Fruit fly (Drosophila melanogaster): ENCODE results near the gene Acbp4.

DNA sequence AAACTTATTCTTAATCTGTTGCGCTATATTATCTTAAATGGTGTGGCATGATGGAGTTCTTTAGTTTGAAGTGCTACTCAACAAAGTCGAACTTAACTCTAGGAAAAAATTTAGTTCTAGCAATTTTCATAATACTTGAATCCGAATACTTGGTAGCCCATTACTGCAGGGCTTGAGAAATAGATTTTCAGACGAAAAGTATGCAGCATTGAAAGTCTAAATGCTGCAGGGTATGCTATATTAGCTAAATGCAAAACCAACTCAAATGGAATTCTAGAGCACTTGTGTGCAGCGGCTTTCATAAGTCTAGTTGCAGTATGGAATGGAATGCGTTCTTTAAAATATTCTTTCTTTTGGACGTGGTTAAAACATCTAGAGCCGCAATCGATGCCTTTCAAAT is 15.2 kb upstream of the Acbp4 start:
- TF ChIP-seq h (optimal IDR thresholded peaks at IDR 0.05) (no peak), ttk (optimal IDR thresholded peaks at IDR 0.05) (no peak), Myc (optimal IDR thresholded peaks at IDR 0.05) (no peak), psq (optimal IDR thresholded peaks at IDR 0.05) (no peak)
